Fruit fly (Drosophila melanogaster): ENCODE measurements around the gene heca.

The heca gene

DNA sequence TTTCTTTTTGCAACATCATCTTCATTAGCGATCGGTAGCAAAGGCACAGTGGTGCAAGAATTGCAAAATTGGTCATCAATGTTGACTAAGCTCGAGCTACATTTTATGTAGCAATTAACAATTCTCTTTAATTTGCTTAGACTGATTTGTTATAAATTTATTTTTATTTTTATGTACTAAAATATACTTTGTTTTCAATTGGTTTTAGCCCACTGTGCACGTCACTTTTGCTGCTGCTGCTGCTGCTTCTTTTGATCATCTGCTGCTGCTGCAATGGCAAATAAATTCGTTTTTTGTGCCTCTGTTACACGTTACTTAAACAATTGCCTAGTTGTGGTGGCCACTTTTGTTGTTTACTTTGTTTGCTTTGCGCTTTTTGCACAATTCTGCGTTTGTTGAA is 18.3 kb downstream of the heca start (continued):
- TF ChIP-seq CG7839 (tag; optimal IDR thresholded peaks at IDR 0.05), result peak; percentile 63
- no peak for TF ChIP-seq Sry-δ (GFP tag; optimal IDR thresholded peaks at IDR 0.05)
- peak; percentile 74 for TF ChIP-seq CG4730 (GFP tag; IDR thresholded peaks at IDR 0.05)
- TF ChIP-seq ssp (GFP tag; IDR thresholded peaks at IDR 0.05), result peak; percentile 60
- TF ChIP-seq knrl (GFP tag; IDR thresholded peaks at IDR 0.05; ENCODE audit: partially characterized antibody), result no peak
- peak; percentile 50 for TF ChIP-seq CTCF (GFP tag; optimal IDR thresholded peaks at IDR 0.05)
- no peak for TF ChIP-seq btn (GFP tag; optimal IDR thresholded peaks at IDR 0.05)
- TF ChIP-seq Spps (tag; optimal IDR thresholded peaks at IDR 0.05), result peak; percentile 51
- TF ChIP-seq CG1602 (GFP tag; optimal IDR thresholded peaks at IDR 0.05), result peak; percentile 73
- no peak for TF ChIP-seq CG8478 (optimal IDR thresholded peaks at IDR 0.05)
- TF ChIP-seq CG12744 (GFP tag; optimal IDR thresholded peaks at IDR 0.05), result peak; percentile 33
- TF ChIP-seq CG13424 (tag; optimal IDR thresholded peaks at IDR 0.05), result peak; percentile 77
- peak; percentile 91 for TF ChIP-seq unpg (GFP tag; optimal IDR thresholded peaks at IDR 0.05)
- peak; percentile 43 for TF ChIP-seq CrebB (tag; optimal IDR thresholded peaks at IDR 0.05)
- TF ChIP-seq Taf1 (GFP tag; IDR thresholded peaks at IDR 0.05), result peak; percentile 75
- peak; percentile 28 for TF ChIP-seq stwl (tag; optimal IDR thresholded peaks at IDR 0.05)
- no peak for TF ChIP-seq CG10565 (GFP tag; optimal IDR thresholded peaks at IDR 0.05)
- TF ChIP-seq Jarid2 (GFP tag; optimal IDR thresholded peaks at IDR 0.05), result peak; percentile 39
- TF ChIP-seq vvl (GFP tag; IDR thresholded peaks at IDR 0.05), result peak; percentile 94
- peak in 1 of 2 experiments; percentile 22 for TF ChIP-seq Hr78 (GFP tag; optimal IDR thresholded peaks at IDR 0.05)
- TF ChIP-seq tgo (GFP tag; IDR thresholded peaks at IDR 0.05), result peak; percentile 88
- no peak for TF ChIP-seq kni (GFP tag; optimal IDR thresholded peaks at IDR 0.05)
- peak; percentile 72 for TF ChIP-seq CG5245 (GFP tag; optimal IDR thresholded peaks at IDR 0.05)
- TF ChIP-seq CG31365 (tag; optimal IDR thresholded peaks at IDR 0.05), result no peak
- TF ChIP-seq CG6765 (GFP tag; optimal IDR thresholded peaks at IDR 0.05), result no peak
- no peak for TF ChIP-seq hkb (optimal IDR thresholded peaks at IDR 0.05)
- peak; percentile 93 for TF ChIP-seq hkb (GFP tag; IDR thresholded peaks at IDR 0.05)
- no peak for TF ChIP-seq Dfd (GFP tag; optimal IDR thresholded peaks at IDR 0.05)
- TF ChIP-seq Awh (GFP tag; IDR thresholded peaks at IDR 0.05), result peak; percentile 81
- TF ChIP-seq bcd (GFP tag; optimal IDR thresholded peaks at IDR 0.05), result peak; percentile 76
- TF ChIP-seq Dp (GFP tag; optimal IDR thresholded peaks at IDR 0.05), result no peak
- no peak for TF ChIP-seq CG7963 (GFP tag; IDR thresholded peaks at IDR 0.05; ENCODE audit: partially characterized antibody)
- TF ChIP-seq Mes4 (GFP tag; optimal IDR thresholded peaks at IDR 0.05), result no peak
- TF ChIP-seq C15 (GFP tag; IDR thresholded peaks at IDR 0.05), result peak; percentile 73; the same call in 1 of the 3 replicates
- peak; percentile 84 for TF ChIP-seq dysf (GFP tag; IDR thresholded peaks at IDR 0.05)
- no peak for TF ChIP-seq Tbp (GFP tag; optimal IDR thresholded peaks at IDR 0.05)
- no peak for TF ChIP-seq CG6791 (GFP tag; IDR thresholded peaks at IDR 0.05; ENCODE audit: partially characterized antibody)
- TF ChIP-seq CG1233 (GFP tag; optimal IDR thresholded peaks at IDR 0.05), result no peak
- peak; percentile 68 for TF ChIP-seq CG9437 (GFP tag; optimal IDR thresholded peaks at IDR 0.05)
- TF ChIP-seq CG17359 (tag; optimal IDR thresholded peaks at IDR 0.05), result peak; percentile 80
- peak; percentile 65 for TF ChIP-seq CG18619 (GFP tag; optimal IDR thresholded peaks at IDR 0.05)
- peak; percentile 1 for TF ChIP-seq CG33557 (GFP tag; optimal IDR thresholded peaks at IDR 0.05)
- TF ChIP-seq ken (GFP tag; IDR thresholded peaks at IDR 0.05), result peak; percentile 89
- peak; percentile 85 for TF ChIP-seq Xbp1 (GFP tag; optimal IDR thresholded peaks at IDR 0.05)
- TF ChIP-seq eve (GFP tag; optimal IDR thresholded peaks at IDR 0.05), result peak in 1 of 2 experiments; percentile 62
- TF ChIP-seq CG10147 (GFP tag; optimal IDR thresholded peaks at IDR 0.05), result peak; percentile 51
- peak; percentile 71 for TF ChIP-seq CG6254 (GFP tag; optimal IDR thresholded peaks at IDR 0.05)
- TF ChIP-seq CG7745 (tag; optimal IDR thresholded peaks at IDR 0.05), result no peak
- TF ChIP-seq HHEX (GFP tag; optimal IDR thresholded peaks at IDR 0.05), result peak; percentile 63
- peak; percentile 21 for TF ChIP-seq CG15479 (GFP tag; optimal IDR thresholded peaks at IDR 0.05)
- TF ChIP-seq shn (GFP tag; optimal IDR thresholded peaks at IDR 0.05), result no peak
- TF ChIP-seq abd-A (tag; optimal IDR thresholded peaks at IDR 0.05), result no peak
